Worm (Caenorhabditis elegans): ENCODE results near the gene C07A9.5.

ce11 chrIII:9725114-9725513 lies 42.5 kb upstream of the C07A9.5 start, which contains the start of gene clec-162:
- TF ChIP-seq W03F9.2 (tag; optimal IDR thresholded peaks at IDR 0.05) (no peak), him-1 (tag; optimal IDR thresholded peaks at IDR 0.05) (no peak), dao-5 (tag; optimal IDR thresholded peaks at IDR 0.05) (no peak)

Data from whole organism, L4/young adult.